Fruit fly (Drosophila melanogaster): ENCODE measurements around the gene CG13392.

DNA sequence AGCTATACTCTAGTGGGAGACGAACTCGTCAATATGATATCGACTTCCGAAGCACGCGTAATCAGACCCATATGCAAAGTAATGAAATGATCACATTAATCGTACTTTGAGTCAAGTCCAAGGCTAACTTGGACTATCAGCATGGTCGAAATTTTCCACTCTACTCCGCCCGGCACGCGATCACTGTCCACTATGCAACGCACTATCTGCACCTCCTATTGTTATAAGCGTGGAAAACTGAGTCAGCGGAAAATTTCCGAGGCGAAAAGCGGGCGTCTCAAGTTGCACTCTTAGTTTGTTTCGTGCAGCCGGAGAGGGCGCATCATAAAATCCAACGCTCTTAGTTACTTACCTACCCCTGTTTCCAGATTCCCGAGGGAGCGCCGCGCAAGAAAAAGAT lies 3.2 kb upstream of the CG13392 start:
- TF ChIP-seq fd96Ca (GFP tag; IDR thresholded peaks at IDR 0.05) (no peak), CG15710 (tag; optimal IDR thresholded peaks at IDR 0.05) (no peak), CG10348 (GFP tag; IDR thresholded peaks at IDR 0.05) (no peak), Ets98B (GFP tag; IDR thresholded peaks at IDR 0.05) (no peak), Pif1A (GFP tag; optimal IDR thresholded peaks at IDR 0.05) (no peak), CG9948 (tag; optimal IDR thresholded peaks at IDR 0.05) (no peak), rn (GFP tag; IDR thresholded peaks at IDR 0.05) (no peak), Pif1B (GFP tag; optimal IDR thresholded peaks at IDR 0.05) (no peak), CG8301 (tag; optimal IDR thresholded peaks at IDR 0.05) (no peak), CG8159 (tag; optimal IDR thresholded peaks at IDR 0.05) (no peak), Snoo (tag; optimal IDR thresholded peaks at IDR 0.05) (no peak), CG12605 (GFP tag; IDR thresholded peaks at IDR 0.05) (no peak), EcR (GFP tag; optimal IDR thresholded peaks at IDR 0.05) (no peak)
